Worm (Caenorhabditis elegans) whole organism, dauer: ENCODE measurements around the gene bath-28.

Experiments used
- unc-62 ChIP-seq: sonication (generic microtip); optimal IDR thresholded peaks from 2 replicates; lab custom pipeline; 2017; ENCODE audit warnings: missing biosample characterization, missing genetic modification reagents, missing genetic modification characterization

The bath-28 gene

DNA sequence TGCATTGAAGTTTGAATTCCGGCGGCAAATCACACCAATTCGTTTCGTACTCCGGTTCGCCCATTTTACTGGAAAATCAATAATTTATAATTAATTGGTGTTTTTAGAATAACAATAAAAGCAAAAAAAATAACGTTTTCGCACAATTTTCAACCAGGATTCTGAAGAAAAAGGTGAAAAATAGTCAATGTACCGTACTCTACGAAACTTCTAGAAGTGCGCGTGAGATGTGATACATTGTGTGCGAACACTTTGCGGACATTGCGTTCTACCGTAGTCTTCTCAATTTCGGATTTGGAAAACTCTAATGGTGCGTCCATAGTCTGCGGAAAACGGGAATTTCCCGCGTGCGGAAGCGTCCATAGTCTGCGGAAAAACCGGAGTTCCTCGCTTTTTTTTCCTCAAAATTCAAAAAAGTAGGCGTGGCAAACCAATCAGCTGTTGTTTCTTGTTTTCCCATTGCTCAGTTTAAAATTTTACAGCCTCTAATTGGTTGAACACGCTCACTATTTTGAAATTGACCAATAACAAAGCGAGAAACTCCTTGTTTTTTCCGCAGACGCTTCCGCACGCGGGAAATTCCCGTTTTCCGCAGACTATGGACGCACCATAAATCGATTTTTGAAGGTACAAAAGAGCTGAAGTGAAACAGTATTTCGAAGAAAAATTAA, 3.3 kb upstream of the bath-28 start, which contains the start of the genes F14D2.14 and bath-29:
TSS of gene F14D2.14 (minus strand) at position 51 of the 671 bp plus-strand sequence.
TSS of gene bath-29 (plus strand) at position 621 of the 671 bp plus-strand sequence.
- TF ChIP-seq unc-62 (GFP tag; lab: Kevin White, UChicago): no peak

DNA sequence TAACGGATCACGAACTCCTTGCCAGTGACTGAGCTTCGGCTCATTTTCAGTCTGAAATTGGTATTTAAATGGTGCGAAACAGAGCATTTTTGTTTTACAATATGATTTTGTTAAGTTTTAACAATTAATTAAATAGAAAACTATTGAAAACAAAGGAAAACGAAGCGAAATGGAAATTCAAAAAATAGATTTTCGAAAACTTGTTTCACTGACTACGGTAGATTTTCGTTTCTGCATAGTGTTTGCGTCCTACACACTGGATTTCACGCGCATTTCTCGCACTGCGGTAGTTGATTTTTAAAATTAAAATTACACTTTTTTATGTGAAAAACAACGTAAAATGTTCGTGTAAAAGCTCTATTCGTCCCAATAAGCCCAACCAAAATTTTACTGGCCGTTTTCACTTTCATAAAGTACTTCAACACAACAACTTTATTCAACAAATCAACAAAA, 1.6 kb upstream of the bath-28 start, which contains the start of gene bath-30:
TSS of gene bath-30 (minus strand) at position 51 of the 453 bp plus-strand sequence.
- TF ChIP-seq unc-62 (GFP tag; lab: Kevin White, UChicago): no peak

DNA sequence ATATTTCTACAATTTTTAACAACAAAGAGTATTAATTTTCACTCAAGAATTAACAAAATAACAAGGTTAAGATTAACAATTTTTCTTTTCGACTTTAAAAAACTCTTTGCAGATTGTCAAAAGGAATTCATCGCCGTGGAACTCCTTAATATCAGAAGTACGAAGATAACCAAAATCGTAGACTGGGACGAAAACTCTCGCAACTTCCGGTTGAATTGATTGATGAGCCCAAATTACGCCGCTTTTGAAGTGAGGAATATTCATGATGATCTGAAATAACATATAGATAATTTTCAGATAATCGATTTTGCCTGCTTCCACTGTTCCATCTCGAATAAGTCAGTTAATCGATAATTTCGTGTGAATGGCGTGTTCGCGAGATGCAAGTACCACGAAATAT, 1.1 kb downstream of the bath-28 start, which contains the start of gene F14D2.15:
TSS of gene F14D2.15 (minus strand) at position 101 of the 400 bp plus-strand sequence.
- no peak for TF ChIP-seq unc-62 (GFP tag; lab: Kevin White, UChicago)

DNA sequence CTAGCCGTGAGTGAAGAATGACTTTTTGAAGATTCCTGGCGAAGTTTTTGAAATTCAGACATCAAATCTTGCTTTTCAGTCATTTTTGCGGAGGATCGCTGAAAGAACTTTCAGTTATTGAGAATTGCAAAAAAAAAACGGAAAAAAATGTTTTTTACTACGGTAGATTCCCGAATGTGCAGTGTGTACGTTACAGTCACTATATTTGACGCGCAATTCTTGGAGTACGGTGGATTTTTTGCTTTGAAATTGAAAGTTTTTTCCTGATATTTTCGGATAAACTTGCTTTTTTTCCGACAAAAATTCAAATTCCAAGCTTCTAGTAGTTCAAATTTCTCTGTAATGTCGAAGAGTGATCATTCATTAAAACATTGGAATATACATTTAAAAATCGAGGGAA, 2.8 kb downstream of the bath-28 start, which contains the start of gene F14D2.11:
TSS of gene F14D2.11 (minus strand) at position 101 of the 400 bp plus-strand sequence.
- no peak for TF ChIP-seq unc-62 (GFP tag; lab: Kevin White, UChicago)

DNA sequence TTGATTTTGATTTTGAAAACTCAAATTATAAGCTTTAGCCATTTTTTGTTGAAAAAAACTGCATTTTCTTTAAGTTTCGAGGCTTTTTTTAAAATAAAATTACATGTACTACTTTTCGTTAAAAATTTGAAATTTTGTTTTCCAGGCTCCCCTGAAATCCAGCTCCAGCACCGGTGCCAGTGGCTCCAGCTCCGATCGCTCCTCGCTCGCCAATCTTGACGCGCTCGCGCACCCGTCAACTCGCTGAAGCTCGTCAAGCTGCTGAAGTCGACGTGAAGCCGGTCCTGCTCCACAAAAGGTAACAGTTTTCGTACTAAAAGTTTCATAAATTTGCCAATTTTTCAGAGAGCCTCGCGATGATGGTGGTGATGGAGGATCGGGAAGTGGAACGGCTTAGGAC, 3.9 kb downstream of the bath-28 start:
- no peak for TF ChIP-seq unc-62 (GFP tag; lab: Kevin White, UChicago)

DNA sequence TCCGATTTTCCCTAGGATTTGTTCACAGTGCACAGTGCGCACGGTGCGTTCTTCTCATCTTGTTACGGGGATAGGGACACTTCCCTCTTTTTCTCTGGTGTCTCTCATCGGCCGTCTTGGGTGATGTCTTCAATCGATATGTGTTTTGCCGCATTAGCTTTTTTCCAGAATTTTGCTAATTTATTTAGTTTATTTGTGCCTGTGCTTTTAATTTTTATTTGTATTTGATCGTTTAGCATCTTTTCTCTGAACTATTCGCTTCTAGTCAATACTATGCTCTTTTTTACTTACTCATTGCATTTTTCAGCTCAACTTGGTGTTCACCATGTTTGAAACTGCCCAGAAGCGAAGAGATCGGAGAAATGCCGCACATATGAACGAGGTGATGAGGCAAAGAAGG, 4.5 kb downstream of the bath-28 start, which contains the start of gene F14D2.5:
TSS of gene F14D2.5 (plus strand) at position 301 of the 400 bp plus-strand sequence.
- TF ChIP-seq unc-62 (GFP tag; lab: Kevin White, UChicago): no peak

DNA sequence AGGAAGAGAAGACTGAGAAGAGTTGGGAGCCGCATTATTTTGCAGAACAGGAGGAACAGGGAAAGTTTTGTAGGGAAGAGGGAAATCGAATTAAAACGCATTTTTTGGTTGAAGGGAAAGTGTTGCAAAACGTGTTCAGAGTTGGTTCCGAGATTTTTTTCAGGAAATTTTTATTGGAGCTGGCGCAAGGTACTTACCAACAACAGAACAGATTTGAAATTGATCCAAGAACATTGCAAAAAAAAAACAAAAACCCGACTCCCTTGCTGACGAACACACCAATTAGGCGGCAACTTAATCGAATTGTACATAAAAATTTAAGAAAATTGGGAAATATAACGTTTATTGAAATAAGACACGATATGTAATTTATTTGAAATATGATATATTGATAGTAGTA, 6.2 kb downstream of the bath-28 start, which contains the start of gene F14D2.7:
TSS of gene F14D2.7 (minus strand) at position 101 of the 400 bp plus-strand sequence.
- no peak for TF ChIP-seq unc-62 (GFP tag; lab: Kevin White, UChicago)

DNA sequence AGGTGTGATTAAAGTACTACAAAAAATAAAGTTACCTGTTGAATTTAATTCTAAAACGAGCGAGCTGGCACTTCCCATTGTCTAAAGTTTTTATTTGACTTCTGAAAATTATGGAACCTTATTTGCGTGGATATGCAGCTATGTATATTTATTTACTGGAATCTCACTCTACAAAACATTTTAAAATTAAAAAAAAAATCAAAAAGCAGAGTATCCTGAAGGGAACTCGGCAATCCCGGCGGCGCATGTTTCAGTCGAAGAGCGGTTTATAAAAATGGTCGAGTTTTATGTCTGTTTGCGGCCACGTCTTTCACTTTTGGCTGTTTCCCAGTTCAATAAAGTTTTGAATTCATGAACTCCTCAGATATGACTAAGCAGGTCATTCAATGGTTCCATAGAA, 7.7 kb downstream of the bath-28 start, which contains the start of gene F14D2.19:
TSS of gene F14D2.19 (minus strand) at position 101 of the 400 bp plus-strand sequence.
- no peak for TF ChIP-seq unc-62 (GFP tag; lab: Kevin White, UChicago)

DNA sequence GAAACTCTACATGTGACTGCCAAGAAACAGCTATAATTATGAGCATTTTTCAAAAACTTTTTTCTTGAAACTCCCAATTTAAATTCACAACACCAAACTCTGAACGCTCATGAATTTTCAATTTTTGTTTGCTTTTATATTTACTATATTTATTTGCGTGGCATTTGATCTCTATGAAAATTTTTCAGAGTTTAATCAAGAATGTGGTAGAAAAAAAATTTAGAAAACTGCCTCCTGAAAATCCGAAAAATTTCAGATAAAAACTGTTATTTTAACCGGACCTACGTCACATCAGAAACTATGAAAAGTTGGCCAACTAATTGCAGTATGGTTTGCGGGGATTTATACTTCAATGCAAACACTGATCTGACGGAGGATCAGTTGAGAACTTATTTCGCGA, 12.7 kb downstream of the bath-28 start, which contains the start of gene irld-27:
TSS of gene irld-27 (plus strand) at position 301 of the 400 bp plus-strand sequence.
- no peak for TF ChIP-seq unc-62 (GFP tag; lab: Kevin White, UChicago)

DNA sequence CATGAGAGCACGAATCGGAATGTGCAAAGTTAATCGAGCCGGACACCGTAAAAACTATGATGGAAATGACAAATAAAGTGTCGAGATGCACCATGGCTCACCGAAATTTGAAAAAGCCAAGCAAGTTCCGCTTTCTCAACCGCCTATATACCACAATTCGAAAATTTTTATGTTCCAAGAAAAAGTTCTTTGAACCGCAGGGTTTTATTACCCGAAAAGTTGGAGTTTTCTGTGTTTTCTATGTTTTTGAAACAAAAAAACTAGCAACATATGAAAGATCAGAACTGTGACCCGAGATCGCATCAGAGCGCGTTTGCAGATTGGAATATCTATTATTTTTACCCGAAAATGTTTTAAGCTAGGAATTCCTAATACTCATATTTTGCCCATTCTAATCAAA, 17.7 kb downstream of the bath-28 start, which contains the start of gene Y46D2A.3:
TSS of gene Y46D2A.3 (minus strand) at position 101 of the 400 bp plus-strand sequence.
- no peak for TF ChIP-seq unc-62 (GFP tag; lab: Kevin White, UChicago)

DNA sequence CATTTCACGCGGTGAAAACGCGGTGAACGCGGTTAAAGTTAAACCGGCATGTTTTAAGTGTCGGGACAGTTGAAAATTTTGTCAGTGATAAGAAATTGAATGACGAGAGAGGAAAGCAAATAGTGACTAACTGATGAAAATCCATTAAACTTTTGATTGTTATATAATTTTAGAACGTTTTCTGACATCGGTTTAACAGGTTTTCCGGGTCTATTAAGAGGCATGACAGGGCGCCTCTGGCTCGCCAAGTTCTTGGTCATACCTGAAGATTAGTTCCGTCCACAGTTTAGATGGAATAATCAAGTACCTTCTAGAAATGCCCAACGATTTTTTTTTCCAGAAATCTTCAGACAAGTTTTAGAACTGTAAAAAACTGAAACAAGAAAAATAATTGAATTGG, 21.6 kb downstream of the bath-28 start, which contains the start of gene Y46D2A.2:
TSS of gene Y46D2A.2 (minus strand) at position 101 of the 400 bp plus-strand sequence.
- no peak for TF ChIP-seq unc-62 (GFP tag; lab: Kevin White, UChicago)

DNA sequence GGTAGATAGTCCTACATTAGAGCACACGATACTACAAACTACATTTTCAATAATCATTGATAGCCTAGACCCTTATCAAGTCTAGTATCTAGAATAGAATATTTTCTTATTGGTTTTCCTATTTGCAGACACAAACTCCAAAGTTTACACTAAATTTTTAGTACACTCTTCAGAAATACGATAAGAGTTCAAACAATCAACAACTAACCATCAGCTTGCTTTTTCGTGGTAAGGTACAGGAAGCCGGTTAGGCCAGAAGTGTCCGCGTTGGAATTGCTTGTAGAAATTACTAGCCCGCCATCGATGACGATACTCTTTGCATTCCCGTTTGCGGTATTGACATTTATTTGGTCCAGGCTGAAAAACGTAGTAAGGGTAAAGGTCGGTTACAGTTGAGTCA, 22.5 kb downstream of the bath-28 start, which contains the start of gene Y46D2A.1:
TSS of gene Y46D2A.1 (plus strand) at position 301 of the 400 bp plus-strand sequence.
- no peak for TF ChIP-seq unc-62 (GFP tag; lab: Kevin White, UChicago)

DNA sequence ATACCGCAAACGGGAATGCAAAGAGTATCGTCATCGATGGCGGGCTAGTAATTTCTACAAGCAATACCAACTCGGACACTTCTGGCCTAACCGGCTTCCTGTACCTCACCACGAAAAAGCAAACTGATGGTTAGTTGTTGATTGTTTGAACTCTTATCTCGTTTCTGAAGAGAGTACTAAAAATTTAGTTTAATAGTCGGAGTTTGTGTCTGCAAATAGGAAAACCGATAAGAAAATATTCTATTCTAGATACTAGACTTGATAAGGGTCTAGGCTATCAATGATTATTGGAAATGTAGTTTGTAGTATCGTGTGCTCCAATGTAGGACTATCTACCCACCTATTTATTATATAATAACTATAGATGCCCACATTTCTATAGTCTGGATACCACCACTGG, 25.9 kb downstream of the bath-28 start:
- TF ChIP-seq unc-62 (GFP tag; lab: Kevin White, UChicago): no peak

DNA sequence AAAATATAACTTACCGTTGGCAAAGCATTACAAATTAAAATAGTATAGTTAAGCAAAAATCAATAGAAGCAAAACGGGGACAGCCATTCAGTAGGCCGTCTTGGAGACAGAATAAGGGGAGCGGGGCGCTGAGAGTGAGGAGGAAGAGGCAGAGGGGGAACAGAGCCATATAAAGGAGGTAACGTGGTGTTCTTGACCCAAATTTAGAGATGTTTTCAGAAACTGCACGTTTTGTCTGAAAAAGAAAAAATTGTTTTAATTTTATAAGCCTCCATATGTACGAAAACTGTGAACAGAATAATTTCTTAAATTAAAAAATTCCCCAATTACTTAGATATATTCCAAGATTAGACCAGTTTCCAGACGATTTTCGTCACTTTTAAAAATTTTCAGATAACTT, 31.3 kb downstream of the bath-28 start, which contains the start of gene F39E9.6:
TSS of gene F39E9.6 (minus strand) at position 101 of the 400 bp plus-strand sequence.
- no peak for TF ChIP-seq unc-62 (GFP tag; lab: Kevin White, UChicago)

DNA sequence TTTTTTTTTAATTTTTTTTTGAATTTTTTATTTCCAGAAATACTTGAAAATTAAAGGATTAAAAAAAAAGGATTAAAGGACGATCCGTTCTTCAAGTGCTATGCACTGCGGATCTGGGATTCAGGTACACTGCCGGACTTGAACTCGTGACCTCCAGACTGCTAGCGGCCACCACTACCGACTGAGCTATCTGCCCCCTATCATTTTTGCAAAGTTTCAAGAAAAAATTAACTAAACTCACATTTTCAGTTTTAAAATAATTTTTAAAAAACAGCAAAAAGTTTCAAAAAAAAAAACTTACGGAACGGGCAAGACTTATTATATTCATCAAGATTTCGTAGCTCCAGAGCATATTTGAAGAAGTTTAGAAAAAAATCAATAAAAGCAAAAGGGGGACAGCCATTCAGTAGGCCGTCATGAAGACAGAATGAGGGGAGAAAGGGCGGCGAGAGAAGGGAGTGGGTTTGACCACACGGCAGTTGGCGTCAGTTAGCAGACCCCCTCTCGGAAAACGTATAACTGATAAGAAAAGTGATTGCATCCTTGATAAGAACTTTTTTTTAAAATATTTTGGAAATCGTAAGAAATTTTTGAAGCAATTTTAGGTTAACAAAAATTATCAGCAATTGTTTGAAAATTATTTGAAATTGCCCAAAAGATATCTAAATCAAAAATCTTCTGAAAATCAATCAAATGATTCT, 33.7 kb downstream of the bath-28 start:
- TF ChIP-seq unc-62 (GFP tag; lab: Kevin White, UChicago): no peak
